Worm (Caenorhabditis elegans) whole organism, L1 larva: ENCODE results near the gene F08H9.3.

Experiments
- aly-2 ChIP-seq: fragments of 150-350 bp; optimal IDR thresholded peaks from 2 replicates; lab custom pipeline; 2014; ENCODE audit warnings: missing biosample characterization, missing genetic modification characterization
- lin-13 ChIP-seq: fragments of 150-350 bp; optimal IDR thresholded peaks from 2 replicates; lab custom pipeline; 2014; ENCODE audit warnings: missing biosample characterization, missing genetic modification reagents, missing genetic modification characterization
- nhr-237 ChIP-seq: fragments of 150-350 bp; optimal IDR thresholded peaks from 2 replicates; lab custom pipeline; 2014; ENCODE audit warnings: missing biosample characterization, missing genetic modification characterization
- nhr-28 ChIP-seq: fragments of 150-350 bp; optimal IDR thresholded peaks from 2 replicates; lab custom pipeline; 2014; ENCODE audit warnings: missing biosample characterization, missing genetic modification characterization
- pqm-1 ChIP-seq: sonication (generic microtip); optimal IDR thresholded peaks from 3 replicates; lab custom pipeline; 2017; ENCODE audit warnings: missing biosample characterization, missing genetic modification characterization
- unc-62 ChIP-seq: fragments of 150-350 bp; optimal IDR thresholded peaks from 2 replicates; lab custom pipeline; 2014; ENCODE audit warnings: missing biosample characterization, missing genetic modification reagents, missing genetic modification characterization
- ztf-4 ChIP-seq: fragments of 150-350 bp; optimal IDR thresholded peaks from 2 replicates; lab custom pipeline; 2014; ENCODE audit warnings: missing biosample characterization, missing genetic modification characterization

DNA sequence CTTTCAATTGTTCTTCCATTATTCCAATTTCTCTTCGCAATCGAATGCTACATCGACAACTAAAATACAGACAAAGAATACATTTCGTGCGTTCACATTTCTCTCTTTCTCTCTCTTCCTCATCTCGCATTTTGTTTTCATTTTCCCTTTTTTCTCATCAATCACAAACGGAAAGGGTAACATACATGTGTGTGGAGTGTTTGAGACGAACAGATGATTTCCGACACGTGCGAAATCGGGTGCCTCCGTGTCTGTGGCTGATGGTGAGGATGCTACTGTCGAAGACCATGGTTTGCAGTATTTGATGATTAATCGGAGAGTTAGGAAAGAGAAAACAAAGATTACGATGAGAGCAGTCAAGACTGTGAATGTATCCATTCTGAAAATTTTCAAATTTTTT, 47.6 kb upstream of the F08H9.3 start, which contains the start of gene R02D5.9:
- TF ChIP-seq nhr-237 (tag; lab: Kevin White, UChicago) (no peak), aly-2 (tag; lab: Kevin White, UChicago) (no peak), lin-13 (GFP tag; lab: Kevin White, UChicago) (no peak), unc-62 (GFP tag; lab: Kevin White, UChicago) (no peak), nhr-28 (tag; lab: Kevin White, UChicago) (no peak), ztf-4 (tag; lab: Kevin White, UChicago) (no peak), pqm-1 (tag; lab: Kevin White, UChicago) (no peak)
